Worm (Caenorhabditis elegans): ENCODE results near the gene F13H6.5.

The F13H6.5 gene

ce11 chrV:6354202-6354601 lies 20.5 kb downstream of the F13H6.5 start:
- TF ChIP-seq elt-1 (tag; optimal IDR thresholded peaks at IDR 0.05; ENCODE audit: borderline replicate concordance, insufficient read depth) (peak; percentile 65), blmp-1 (tag; optimal IDR thresholded peaks at IDR 0.05) (peak; percentile 99), ceh-39 (tag; optimal IDR thresholded peaks at IDR 0.05) (no peak), cnd-1 (tag; optimal IDR thresholded peaks at IDR 0.05) (no peak), mab-5 (tag; optimal IDR thresholded peaks at IDR 0.05) (no peak), nhr-76 (tag; optimal IDR thresholded peaks at IDR 0.05) (no peak), sptf-1 (tag; optimal IDR thresholded peaks at IDR 0.05) (peak; percentile 1), lsy-2 (tag; optimal IDR thresholded peaks at IDR 0.05) (no peak), ham-2 (GFP tag; optimal IDR thresholded peaks at IDR 0.05) (peak; percentile 85)

- TF ChIP-seq ceh-83 (GFP tag; optimal IDR thresholded peaks at IDR 0.05) (no peak), blmp-1 (tag; optimal IDR thresholded peaks at IDR 0.05) (peak; percentile 77)
Observed at ce11 chrV:6353182-6353780, 21.5 kb downstream of the F13H6.5 start.

- TF ChIP-seq unc-39 (tag; optimal IDR thresholded peaks at IDR 0.05) (no peak), blmp-1 (tag; optimal IDR thresholded peaks at IDR 0.05) (peak; percentile 98), ham-2 (GFP tag; optimal IDR thresholded peaks at IDR 0.05) (peak; percentile 84)
Observed at ce11 chrV:6352350-6352749, 22.4 kb downstream of the F13H6.5 start.

- peak; percentile 95 for TF ChIP-seq blmp-1 (tag; optimal IDR thresholded peaks at IDR 0.05)
- no peak for TF ChIP-seq cnd-1 (tag; optimal IDR thresholded peaks at IDR 0.05)
Observed at ce11 chrV:6351122-6351521, 23.6 kb downstream of the F13H6.5 start.

- no peak for TF ChIP-seq nhr-12 (tag; optimal IDR thresholded peaks at IDR 0.05)
- no peak for TF ChIP-seq flh-1 (GFP tag; optimal IDR thresholded peaks at IDR 0.05)
- TF ChIP-seq mls-2 (tag; optimal IDR thresholded peaks at IDR 0.05): no peak
- TF ChIP-seq pha-4 (tag; optimal IDR thresholded peaks at IDR 0.05): no peak
- no peak for TF ChIP-seq bed-3 (GFP tag; optimal IDR thresholded peaks at IDR 0.05)
- TF ChIP-seq nhr-28 (tag; optimal IDR thresholded peaks at IDR 0.05): no peak
- TF ChIP-seq sem-2 (GFP tag; optimal IDR thresholded peaks at IDR 0.05): no peak
- no peak for TF ChIP-seq sptf-1 (tag; optimal IDR thresholded peaks at IDR 0.05)
- TF ChIP-seq elt-3 (tag; optimal IDR thresholded peaks at IDR 0.05): no peak
- TF ChIP-seq cnd-1 (tag; optimal IDR thresholded peaks at IDR 0.05): no peak
- TF ChIP-seq lin-32 (GFP tag; optimal IDR thresholded peaks at IDR 0.05): no peak
- TF ChIP-seq hlh-1 (tag; optimal IDR thresholded peaks at IDR 0.05): no peak
- no peak for TF ChIP-seq zip-8 (tag; optimal IDR thresholded peaks at IDR 0.05)
Observed at ce11 chrV:6350109-6350508, 24.6 kb downstream of the F13H6.5 start.

- TF ChIP-seq nhr-76 (tag; optimal IDR thresholded peaks at IDR 0.05) (no peak), bed-3 (GFP tag; optimal IDR thresholded peaks at IDR 0.05) (no peak), mep-1 (tag; optimal IDR thresholded peaks at IDR 0.05) (no peak), ham-2 (GFP tag; optimal IDR thresholded peaks at IDR 0.05) (no peak)
Observed at ce11 chrV:6349597-6349996, 25.1 kb downstream of the F13H6.5 start.

ce11 chrV:6348133-6348532 lies 26.6 kb downstream of the F13H6.5 start:
- TF ChIP-seq snpc-4 (tag; optimal IDR thresholded peaks at IDR 0.05) (no peak), sptf-1 (tag; optimal IDR thresholded peaks at IDR 0.05) (no peak), nhr-76 (tag; optimal IDR thresholded peaks at IDR 0.05) (no peak), cnd-1 (tag; optimal IDR thresholded peaks at IDR 0.05) (no peak), unc-39 (tag; optimal IDR thresholded peaks at IDR 0.05) (no peak), M03D4.4 (tag; optimal IDR thresholded peaks at IDR 0.05) (no peak), unc-120 (tag; optimal IDR thresholded peaks at IDR 0.05; ENCODE audit: poor library complexity, severe bottlenecking) (no peak), sem-2 (GFP tag; optimal IDR thresholded peaks at IDR 0.05) (no peak), elt-3 (tag; optimal IDR thresholded peaks at IDR 0.05) (no peak), drap-1 (GFP tag; optimal IDR thresholded peaks at IDR 0.05) (no peak), ces-1 (GFP tag; optimal IDR thresholded peaks at IDR 0.05) (no peak), nhr-28 (tag; optimal IDR thresholded peaks at IDR 0.05) (no peak), bed-3 (GFP tag; optimal IDR thresholded peaks at IDR 0.05) (no peak), lsy-2 (tag; optimal IDR thresholded peaks at IDR 0.05) (no peak), hlh-1 (tag; optimal IDR thresholded peaks at IDR 0.05) (no peak), blmp-1 (tag; optimal IDR thresholded peaks at IDR 0.05) (no peak), mls-2 (tag; optimal IDR thresholded peaks at IDR 0.05) (no peak), ham-2 (GFP tag; optimal IDR thresholded peaks at IDR 0.05) (no peak), ceh-39 (tag; optimal IDR thresholded peaks at IDR 0.05) (no peak)
